Fruit fly (Drosophila melanogaster) whole organism, prepupa: ENCODE measurements around the gene Pus1.

Experiments
- CG10669 ChIP-seq: fragments of 200-800 bp; sonication (Bioruptor generic); optimal IDR thresholded peaks from 3 replicates; lab custom pipeline; 2018; ENCODE audit warnings: missing biosample characterization, mild to moderate bottlenecking, missing genetic modification characterization, moderate library complexity
- CG11762 ChIP-seq: fragments of 200-800 bp; sonication (Bioruptor generic); optimal IDR thresholded peaks from 3 replicates; lab custom pipeline; 2016; ENCODE audit warnings: missing biosample characterization, missing genetic modification characterization; ENCODE audit not compliant: insufficient read depth
- Eip78C ChIP-seq: fragments of 200-800 bp; sonication (Bioruptor generic); peaks from one replicate; lab custom pipeline; 2016; ENCODE audit warnings: missing biosample characterization, missing genetic modification characterization
- Hr4 ChIP-seq: fragments of 200-800 bp; sonication (Bioruptor generic); optimal IDR thresholded peaks from 3 replicates; lab custom pipeline; 2016; ENCODE audit warnings: missing biosample characterization, missing genetic modification characterization
- Sox15 ChIP-seq: fragments of 200-800 bp; sonication (Bioruptor generic); optimal IDR thresholded peaks from 3 replicates; lab custom pipeline; 2016; ENCODE audit warnings: missing biosample characterization, missing genetic modification characterization
- cyc ChIP-seq: fragments of 200-800 bp; sonication (Bioruptor generic); optimal IDR thresholded peaks from 3 replicates; lab custom pipeline; 2016; ENCODE audit warnings: missing biosample characterization, missing genetic modification characterization
- salr ChIP-seq, 2 experiments: fragments of 200-800 bp; sonication (Bioruptor generic); optimal IDR thresholded peaks; 3 replicates each; lab custom pipeline; 2016 to 2018; ENCODE audit warnings: missing biosample characterization in 2 of 2, missing genetic modification characterization in 2 of 2, mild to moderate bottlenecking in 1 of 2
- vri ChIP-seq: fragments of 200-800 bp; sonication (Bioruptor generic); optimal IDR thresholded peaks from 3 replicates; lab custom pipeline; 2016; ENCODE audit warnings: missing biosample characterization, mild to moderate bottlenecking, missing genetic modification characterization

DNA sequence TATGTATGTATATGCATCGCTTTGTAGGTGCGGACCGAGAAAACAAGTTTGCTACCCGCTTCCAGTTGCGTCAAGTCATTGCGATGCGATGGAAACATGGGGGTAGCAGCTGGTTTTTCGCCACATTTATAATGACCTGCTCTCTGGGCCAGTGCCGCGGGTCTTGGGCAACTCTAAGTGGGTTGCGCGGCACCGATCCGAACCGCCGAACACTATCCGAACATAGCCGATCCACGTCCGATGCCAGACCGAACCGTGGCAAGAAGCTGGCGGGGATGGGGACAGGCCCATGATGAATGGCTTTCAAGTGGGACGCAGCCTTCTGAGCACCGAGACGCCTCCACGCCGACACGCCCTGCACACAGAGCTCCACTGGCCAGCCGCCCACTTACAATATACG is 11.6 kb upstream of the Pus1 start:
- TF ChIP-seq Hr4 (GFP tag; lab: Kevin White, UChicago) (no peak), vri (GFP tag; lab: Kevin White, UChicago) (no peak), Eip78C (GFP tag; lab: Kevin White, UChicago) (peak; percentile 66), Sox15 (GFP tag; lab: Kevin White, UChicago) (no peak), salr (GFP tag; optimal IDR thresholded peaks at IDR 0.05; lab: Kevin White, UChicago) (no peak), cyc (GFP tag; lab: Kevin White, UChicago) (no peak), CG10669 (GFP tag; lab: Kevin White, UChicago) (no peak), CG11762 (GFP tag; lab: Kevin White, UChicago) (no peak)
